Fruit fly (Drosophila melanogaster): ENCODE measurements around the gene CG6282.

- TF ChIP-seq CG4496 (GFP tag; IDR thresholded peaks at IDR 0.05) (no peak), CG14655 (GFP tag; optimal IDR thresholded peaks at IDR 0.05) (no peak), gl (tag; optimal IDR thresholded peaks at IDR 0.05) (no peak), EcR (GFP tag; optimal IDR thresholded peaks at IDR 0.05) (no peak), Snoo (tag; optimal IDR thresholded peaks at IDR 0.05) (no peak)
Observed at dm6 chr3L:8579513-8579912, 24.9 kb upstream of the CG6282 start.

Measured in whole organism, pupa.